Worm (Caenorhabditis elegans): Measurements from ENCODE around the gene C06B8.7.

Gene C06B8.7

DNA sequence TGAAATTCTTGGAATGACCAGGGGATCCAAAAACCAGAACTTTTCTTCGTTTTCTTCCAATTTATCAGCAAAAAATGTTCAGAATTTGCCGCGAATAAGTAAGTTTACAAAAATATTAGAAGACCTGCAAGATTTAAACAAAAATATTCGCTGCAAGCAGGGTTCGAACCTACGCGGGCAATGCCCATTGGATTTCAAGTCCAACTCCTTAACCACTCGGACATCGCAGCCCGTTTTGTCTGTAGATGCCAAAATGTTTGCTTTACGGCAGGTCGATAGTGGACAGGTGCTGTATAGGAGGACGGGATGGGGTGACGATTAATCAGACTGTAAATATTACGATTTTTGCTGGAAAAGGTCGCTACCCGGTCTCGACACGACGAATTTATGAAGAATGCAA lies 49.2 kb downstream of the C06B8.7 start (continued):
- TF ChIP-seq ceh-40 (GFP tag; IDR thresholded peaks at IDR 0.05) (no peak; the same call in 1 of the 2 replicates), let-607 (tag; optimal IDR thresholded peaks at IDR 0.05) (peak in 1 of 2 experiments; percentile 20), zim-3 (tag; optimal IDR thresholded peaks at IDR 0.05) (peak; percentile 13), nhr-120 (GFP tag; IDR thresholded peaks at IDR 0.05) (0 out of 2 replicates have a peak, but pooled peaks have one; percentile 67), ekl-4 (GFP tag; IDR thresholded peaks at IDR 0.05) (no peak), B0261.1 (tag; optimal IDR thresholded peaks at IDR 0.05) (peak; percentile 90), F57A8.1 (GFP tag; optimal IDR thresholded peaks at IDR 0.05) (no peak), ztf-22 (GFP tag; optimal IDR thresholded peaks at IDR 0.05) (no peak), mes-4 (tag; optimal IDR thresholded peaks at IDR 0.05) (peak; percentile 7), ztf-25 (GFP tag; IDR thresholded peaks at IDR 0.05) (0 out of 2 replicates have a peak, but pooled peaks have one; percentile 56), lin-40 (tag; optimal IDR thresholded peaks at IDR 0.05) (no peak), lag-1 (GFP tag; IDR thresholded peaks at IDR 0.05) (no peak), ZK185.1 (tag; optimal IDR thresholded peaks at IDR 0.05; ENCODE audit: poor library complexity, severe bottlenecking) (peak; percentile 54), snpc-3.4 (tag; optimal IDR thresholded peaks at IDR 0.05) (peak; percentile 58), F37B4.10 (GFP tag; IDR thresholded peaks at IDR 0.05) (0 out of 2 replicates have a peak, but pooled peaks have one; percentile 69), rcor-1 (GFP tag; IDR thresholded peaks at IDR 0.05) (peak; percentile 54; the same call in 1 of the 2 replicates), him-1 (tag; optimal IDR thresholded peaks at IDR 0.05) (peak; percentile 70), D2030.7 (GFP tag; IDR thresholded peaks at IDR 0.05) (peak; percentile 36; the same call in 1 of the 2 replicates), lsl-1 (GFP tag; optimal IDR thresholded peaks at IDR 0.05) (peak; percentile 42), ceh-91 (GFP tag; IDR thresholded peaks at IDR 0.05) (no peak), egl-44 (GFP tag; IDR thresholded peaks at IDR 0.05) (0 out of 2 replicates have a peak, but pooled peaks have one; percentile 40), bed-1 (GFP tag; IDR thresholded peaks at IDR 0.05) (no peak), efl-1 (GFP tag; optimal IDR thresholded peaks at IDR 0.05) (no peak), tlf-1 (GFP tag; optimal IDR thresholded peaks at IDR 0.05) (no peak), F49E8.2 (tag; optimal IDR thresholded peaks at IDR 0.05; ENCODE audit: insufficient read depth) (peak; percentile 62), let-526 (GFP tag; IDR thresholded peaks at IDR 0.05) (no peak), bed-2 (GFP tag; IDR thresholded peaks at IDR 0.05) (no peak), nfyb-1 (GFP tag; IDR thresholded peaks at IDR 0.05) (no peak), unc-130 (GFP tag; optimal IDR thresholded peaks at IDR 0.05) (no peak), K11D2.4 (GFP tag; IDR thresholded peaks at IDR 0.05) (no peak), lsy-27 (tag; optimal IDR thresholded peaks at IDR 0.05; ENCODE audit: borderline replicate concordance, insufficient read depth) (no peak), sdz-38 (tag; optimal IDR thresholded peaks at IDR 0.05) (no peak), ceh-58 (GFP tag; IDR thresholded peaks at IDR 0.05) (no peak), tbx-9 (tag; optimal IDR thresholded peaks at IDR 0.05; ENCODE audit: borderline replicate concordance) (no peak), nhr-80 (tag; optimal IDR thresholded peaks at IDR 0.05) (peak; percentile 22), ztf-26 (tag; optimal IDR thresholded peaks at IDR 0.05) (peak; percentile 23), Y67H2A.10 (GFP tag; conservative IDR thresholded peaks at IDR 0.05) (no peak), ceh-79 (tag; optimal IDR thresholded peaks at IDR 0.05) (no peak), mxl-1 (tag; optimal IDR thresholded peaks at IDR 0.05) (peak; percentile 22), lin-26 (GFP tag; IDR thresholded peaks at IDR 0.05) (peak; percentile 93), Y56A3A.18 (GFP tag; IDR thresholded peaks at IDR 0.05) (0 out of 2 replicates have a peak, but pooled peaks have one; percentile 59), hmg-1.2 (GFP tag; IDR thresholded peaks at IDR 0.05) (no peak; the same call in 1 of the 2 replicates), F57C9.4 (tag; optimal IDR thresholded peaks at IDR 0.05) (no peak), akir-1 (GFP tag; optimal IDR thresholded peaks at IDR 0.05) (no peak), nfya-2 (GFP tag; IDR thresholded peaks at IDR 0.05) (no peak), F52B5.7 (tag; optimal IDR thresholded peaks at IDR 0.05) (no peak), tbp1 (GFP tag; optimal IDR thresholded peaks at IDR 0.05) (peak; percentile 95), egl-18 (GFP tag; IDR thresholded peaks at IDR 0.05) (no peak), atf-7 (tag; optimal IDR thresholded peaks at IDR 0.05) (peak; percentile 46)
